Worm (Caenorhabditis elegans): ENCODE data around the gene F53A2.11.

- no peak for TF ChIP-seq mab-5 (tag; optimal IDR thresholded peaks at IDR 0.05)
- TF ChIP-seq ama-1 (optimal IDR thresholded peaks at IDR 0.05), result no peak
- TF ChIP-seq ceh-82 (tag; optimal IDR thresholded peaks at IDR 0.05), result no peak
- no peak for TF ChIP-seq nhr-237 (tag; optimal IDR thresholded peaks at IDR 0.05)
- TF ChIP-seq mdl-1 (tag; optimal IDR thresholded peaks at IDR 0.05), result no peak
- no peak for TF ChIP-seq nhr-77 (tag; optimal IDR thresholded peaks at IDR 0.05)
- TF ChIP-seq snpc-4 (tag; optimal IDR thresholded peaks at IDR 0.05), result no peak
- TF ChIP-seq aly-2 (tag; optimal IDR thresholded peaks at IDR 0.05), result no peak
- TF ChIP-seq lin-13 (GFP tag; optimal IDR thresholded peaks at IDR 0.05), result no peak
- TF ChIP-seq skn-1 (tag; optimal IDR thresholded peaks at IDR 0.05), result no peak
- no peak for TF ChIP-seq egl-27 (tag; optimal IDR thresholded peaks at IDR 0.05)
- TF ChIP-seq nhr-10 (tag; optimal IDR thresholded peaks at IDR 0.05), result no peak
- no peak for TF ChIP-seq nhr-6 (tag; optimal IDR thresholded peaks at IDR 0.05)
Observed at ce11 chrIII:13322578-13322977, at the start of gene F53A2.11.
